Fruit fly (Drosophila melanogaster) whole organism, prepupa: ENCODE measurements around the gene Pak3.

Experiments used
- Blimp-1 ChIP-seq: fragments of 200-800 bp; sonication (Bioruptor generic); optimal IDR thresholded peaks from 3 replicates; lab custom pipeline; 2017; ENCODE audit warnings: missing biosample characterization, missing genetic modification characterization, mild to moderate bottlenecking, moderate library complexity, missing genetic modification reagents
- CG10669 ChIP-seq: fragments of 200-800 bp; sonication (Bioruptor generic); optimal IDR thresholded peaks from 3 replicates; lab custom pipeline; 2018; ENCODE audit warnings: missing biosample characterization, mild to moderate bottlenecking, missing genetic modification characterization, moderate library complexity
- CG11902 ChIP-seq: fragments of 200-800 bp; sonication (Bioruptor generic); optimal IDR thresholded peaks from 3 replicates; lab custom pipeline; 2016; ENCODE audit warnings: missing biosample characterization, missing genetic modification characterization
- CG16779 ChIP-seq: fragments of 200-800 bp; sonication (Bioruptor generic); optimal IDR thresholded peaks from 3 replicates; lab custom pipeline; 2017; ENCODE audit warnings: missing biosample characterization, mild to moderate bottlenecking, missing genetic modification characterization
- CG3032 ChIP-seq: fragments of 200-800 bp; optimal IDR thresholded peaks from 2 replicates; lab custom pipeline; 2019; ENCODE audit warnings: missing biosample characterization, mild to moderate bottlenecking, missing genetic modification characterization, moderate library complexity
- CG31627 ChIP-seq: fragments of 200-800 bp; sonication (Bioruptor generic); optimal IDR thresholded peaks from 3 replicates; lab custom pipeline; 2016; ENCODE audit warnings: missing biosample characterization, missing genetic modification characterization
- CG32006 ChIP-seq: fragments of 200-800 bp; sonication (Bioruptor generic); optimal IDR thresholded peaks from 3 replicates; lab custom pipeline; 2017; ENCODE audit warnings: missing biosample characterization, mild to moderate bottlenecking, missing genetic modification characterization
- CG6163 ChIP-seq: fragments of 200-800 bp; sonication (Bioruptor generic); IDR thresholded peaks from 3 replicates; pipeline ENCODE4 v1.3.6; 2022; ENCODE audit warnings: missing biosample characterization, missing genetic modification characterization
- CG6276 ChIP-seq: fragments of 200-800 bp; sonication (Bioruptor generic); optimal IDR thresholded peaks from 2 replicates; lab custom pipeline; 2017; ENCODE audit warnings: missing biosample characterization, mild to moderate bottlenecking, missing genetic modification characterization
- CG8319 ChIP-seq: fragments of 200-800 bp; sonication (Bioruptor generic); optimal IDR thresholded peaks from 3 replicates; lab custom pipeline; 2016; ENCODE audit warnings: missing biosample characterization, missing genetic modification characterization
- Eip75B ChIP-seq: fragments of 200-800 bp; sonication (Bioruptor generic); optimal IDR thresholded peaks from 3 replicates; lab custom pipeline; 2016; ENCODE audit warnings: missing biosample characterization, missing genetic modification characterization
- Eip78C ChIP-seq: fragments of 200-800 bp; sonication (Bioruptor generic); peaks from one replicate; lab custom pipeline; 2016; ENCODE audit warnings: missing biosample characterization, missing genetic modification characterization
- Ets21C ChIP-seq: fragments of 200-800 bp; sonication (Bioruptor generic); optimal IDR thresholded peaks from 3 replicates; lab custom pipeline; 2016; ENCODE audit warnings: missing biosample characterization, missing genetic modification characterization
- Lpt ChIP-seq: fragments of 200-800 bp; sonication (Bioruptor generic); optimal IDR thresholded peaks from 3 replicates; lab custom pipeline; 2016; ENCODE audit warnings: missing biosample characterization, missing genetic modification characterization
- Met ChIP-seq: fragments of 200-800 bp; sonication (Bioruptor generic); optimal IDR thresholded peaks from 3 replicates; lab custom pipeline; 2016; ENCODE audit warnings: missing biosample characterization, missing genetic modification characterization
- OdsH ChIP-seq: fragments of 200-800 bp; sonication (Bioruptor generic); optimal IDR thresholded peaks from 3 replicates; lab custom pipeline; 2016; ENCODE audit warnings: missing biosample characterization, missing genetic modification characterization
- Smox ChIP-seq: fragments of 200-800 bp; sonication (Bioruptor generic); optimal IDR thresholded peaks from 3 replicates; lab custom pipeline; 2016; ENCODE audit warnings: missing biosample characterization, missing genetic modification characterization
- Sox102F ChIP-seq: fragments of 200-800 bp; sonication (Bioruptor generic); optimal IDR thresholded peaks from 2 replicates; lab custom pipeline; 2016; ENCODE audit warnings: missing biosample characterization, mild to moderate bottlenecking, missing genetic modification characterization
- acj6 ChIP-seq: fragments of 200-800 bp; sonication (Bioruptor generic); optimal IDR thresholded peaks from 3 replicates; lab custom pipeline; 2016; ENCODE audit warnings: missing biosample characterization, missing genetic modification characterization
- cyc ChIP-seq: fragments of 200-800 bp; sonication (Bioruptor generic); optimal IDR thresholded peaks from 3 replicates; lab custom pipeline; 2016; ENCODE audit warnings: missing biosample characterization, missing genetic modification characterization
- fd85E ChIP-seq: fragments of 200-800 bp; sonication (Bioruptor generic); optimal IDR thresholded peaks from 3 replicates; lab custom pipeline; 2016; ENCODE audit warnings: missing biosample characterization, missing genetic modification characterization
- fkh ChIP-seq: fragments of 200-800 bp; sonication (Bioruptor generic); optimal IDR thresholded peaks from 3 replicates; lab custom pipeline; 2017; ENCODE audit warnings: missing biosample characterization, mild to moderate bottlenecking, missing genetic modification characterization, moderate library complexity
- lz ChIP-seq: fragments of 200-800 bp; sonication (Bioruptor generic); optimal IDR thresholded peaks from 3 replicates; lab custom pipeline; 2016; ENCODE audit warnings: missing biosample characterization, missing genetic modification characterization
- ss ChIP-seq, 2 experiments: fragments of 200-800 bp; sonication (Bioruptor generic); optimal IDR thresholded peaks; 2 replicates in 1 of 2; 3 replicates in 1 of 2; lab custom pipeline; 2017 to 2018; ENCODE audit warnings: mild to moderate bottlenecking in 2 of 2, missing biosample characterization in 2 of 2, missing genetic modification characterization in 2 of 2, moderate library complexity in 1 of 2
- svp ChIP-seq: fragments of 200-800 bp; sonication (Bioruptor generic); peaks from one replicate; lab custom pipeline; 2016; ENCODE audit warnings: missing biosample characterization, missing genetic modification characterization
- topi ChIP-seq: fragments of 200-800 bp; sonication (Bioruptor generic); optimal IDR thresholded peaks from 3 replicates; lab custom pipeline; 2016; ENCODE audit warnings: missing biosample characterization, missing genetic modification characterization
- vri ChIP-seq: fragments of 200-800 bp; sonication (Bioruptor generic); optimal IDR thresholded peaks from 3 replicates; lab custom pipeline; 2016; ENCODE audit warnings: missing biosample characterization, mild to moderate bottlenecking, missing genetic modification characterization

The Pak3 gene

dm6 chr3R:16403734-16404057 lies 49.9 kb downstream of the Pak3 start:
- TF ChIP-seq CG32006 (GFP tag; lab: Kevin White, UChicago) (no peak), CG3032 (tag; lab: Kevin White, UChicago) (no peak), Lpt (GFP tag; lab: Kevin White, UChicago) (no peak), CG8319 (GFP tag; lab: Kevin White, UChicago) (no peak), fkh (GFP tag; lab: Kevin White, UChicago) (no peak), ss (GFP tag; optimal IDR thresholded peaks at IDR 0.05; lab: Kevin White, UChicago) (no peak), CG6276 (GFP tag; lab: Kevin White, UChicago) (no peak), Ets21C (no peak), CG31627 (GFP tag; lab: Kevin White, UChicago) (no peak), Blimp-1 (GFP tag; lab: Kevin White, UChicago) (no peak), cyc (GFP tag; lab: Kevin White, UChicago) (no peak), Eip75B (GFP tag; lab: Kevin White, UChicago) (no peak), acj6 (GFP tag; lab: Kevin White, UChicago) (no peak), Eip78C (GFP tag; lab: Kevin White, UChicago) (no peak), CG16779 (tag; lab: Kevin White, UChicago) (no peak)

dm6 chr3R:16403023-16403733 lies 50.4 kb downstream of the Pak3 start, which contains the start of gene ss:
Gene ss, minus strand, starts transcription at chr3R:16403690.
- TF ChIP-seq ss (GFP tag; optimal IDR thresholded peaks at IDR 0.05; lab: Kevin White, UChicago) (peak; percentile 26 to 83), CG6163 (GFP tag; lab: Robert Waterston, UW) (no peak)

dm6 chr3R:16396565-16396964 lies 57.1 kb downstream of the Pak3 start:
- no peak for TF ChIP-seq Smox (GFP tag; lab: Kevin White, UChicago)
- TF ChIP-seq CG11902 (GFP tag; lab: Kevin White, UChicago): no peak
- peak; percentile 32 for TF ChIP-seq svp (GFP tag; lab: Kevin White, UChicago)
- TF ChIP-seq vri (GFP tag; lab: Kevin White, UChicago): no peak

dm6 chr3R:16395448-16395847 lies 58.2 kb downstream of the Pak3 start:
- no peak for TF ChIP-seq topi (GFP tag; lab: Kevin White, UChicago)
- no peak for TF ChIP-seq OdsH
- TF ChIP-seq CG10669 (GFP tag; lab: Kevin White, UChicago): no peak
- TF ChIP-seq Smox (GFP tag; lab: Kevin White, UChicago): peak; percentile 34
- TF ChIP-seq fd85E: no peak
- peak; percentile 4 for TF ChIP-seq lz
- peak; percentile 41 for TF ChIP-seq Met (GFP tag; lab: Kevin White, UChicago)
- TF ChIP-seq svp (GFP tag; lab: Kevin White, UChicago): peak; percentile 61
- no peak for TF ChIP-seq CG16779 (tag; lab: Kevin White, UChicago)
- no peak for TF ChIP-seq Sox102F (GFP tag; lab: Kevin White, UChicago)
- peak; percentile 35 for TF ChIP-seq vri (GFP tag; lab: Kevin White, UChicago)
